Worm (Caenorhabditis elegans): Measurements from ENCODE around the gene aqp-3.

The aqp-3 gene

DNA sequence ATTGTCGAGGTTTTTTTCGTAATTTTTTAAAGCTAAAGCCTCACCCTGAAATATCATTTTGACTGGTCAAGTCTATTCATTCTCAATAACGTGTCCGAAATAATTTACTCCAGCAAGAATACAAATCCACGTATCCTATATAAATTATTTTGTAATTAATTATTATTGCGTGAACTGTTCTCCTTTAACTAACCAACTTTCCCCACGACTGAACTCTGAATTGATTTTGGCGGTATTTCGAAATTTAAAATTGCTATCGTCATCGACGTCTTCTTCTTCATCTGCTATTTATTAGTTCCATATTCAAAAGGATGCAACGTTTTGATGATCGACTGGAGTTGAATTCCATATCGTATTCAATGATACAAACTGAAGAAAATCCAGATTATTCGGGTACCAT, at the start of gene aqp-3, which contains the start of gene Y69E1A.8:
Gene aqp-3 (minus strand): TSS at position 101 of the 400 bp plus-strand sequence.
Gene Y69E1A.8 (plus strand): TSS at position 246 of the 400 bp plus-strand sequence.
- no peak for TF ChIP-seq ceh-83 (GFP tag; optimal IDR thresholded peaks at IDR 0.05)
- no peak for TF ChIP-seq nhr-28 (tag; optimal IDR thresholded peaks at IDR 0.05)
- TF ChIP-seq elt-3 (tag; optimal IDR thresholded peaks at IDR 0.05), result no peak
- no peak for TF ChIP-seq ztf-11 (tag; optimal IDR thresholded peaks at IDR 0.05)
- TF ChIP-seq mep-1 (tag; optimal IDR thresholded peaks at IDR 0.05), result no peak
- no peak for TF ChIP-seq elt-1 (tag; optimal IDR thresholded peaks at IDR 0.05; ENCODE audit: borderline replicate concordance, insufficient read depth)
- no peak for TF ChIP-seq nhr-237 (tag; optimal IDR thresholded peaks at IDR 0.05)
- TF ChIP-seq ces-1 (GFP tag; optimal IDR thresholded peaks at IDR 0.05), result no peak
- no peak for TF ChIP-seq snpc-4 (tag; optimal IDR thresholded peaks at IDR 0.05)
- TF ChIP-seq zip-8 (tag; optimal IDR thresholded peaks at IDR 0.05), result no peak
- TF ChIP-seq lsy-2 (tag; optimal IDR thresholded peaks at IDR 0.05), result no peak

ce11 chrIV:11015881-11016280, 49.6 kb upstream of the aqp-3 start, which contains the start of gene F13H10.3:
Gene F13H10.3, minus strand, starts transcription at chrIV:11015953.
- TF ChIP-seq tbx-8 (GFP tag; optimal IDR thresholded peaks at IDR 0.05) (no peak), drap-1 (GFP tag; optimal IDR thresholded peaks at IDR 0.05) (no peak), ces-1 (GFP tag; optimal IDR thresholded peaks at IDR 0.05) (no peak), sem-2 (GFP tag; optimal IDR thresholded peaks at IDR 0.05) (no peak), snpc-4 (tag; optimal IDR thresholded peaks at IDR 0.05) (no peak), flh-1 (GFP tag; optimal IDR thresholded peaks at IDR 0.05) (no peak), cnd-1 (tag; optimal IDR thresholded peaks at IDR 0.05) (no peak), mls-2 (tag; optimal IDR thresholded peaks at IDR 0.05) (no peak), ztf-11 (tag; optimal IDR thresholded peaks at IDR 0.05) (no peak), nhr-12 (tag; optimal IDR thresholded peaks at IDR 0.05) (no peak), lin-13 (tag; optimal IDR thresholded peaks at IDR 0.05) (no peak), lin-32 (GFP tag; optimal IDR thresholded peaks at IDR 0.05) (no peak), elt-1 (tag; optimal IDR thresholded peaks at IDR 0.05; ENCODE audit: borderline replicate concordance, insufficient read depth) (no peak), M03D4.4 (tag; optimal IDR thresholded peaks at IDR 0.05) (no peak), nhr-237 (tag; optimal IDR thresholded peaks at IDR 0.05) (no peak), elt-3 (tag; optimal IDR thresholded peaks at IDR 0.05) (no peak), ham-2 (GFP tag; optimal IDR thresholded peaks at IDR 0.05) (no peak), unc-120 (tag; optimal IDR thresholded peaks at IDR 0.05; ENCODE audit: poor library complexity, severe bottlenecking) (no peak)

- TF ChIP-seq nhr-12 (tag; optimal IDR thresholded peaks at IDR 0.05) (no peak), cnd-1 (tag; optimal IDR thresholded peaks at IDR 0.05) (no peak), bed-3 (GFP tag; optimal IDR thresholded peaks at IDR 0.05) (no peak), sptf-1 (tag; optimal IDR thresholded peaks at IDR 0.05) (no peak), ceh-83 (GFP tag; optimal IDR thresholded peaks at IDR 0.05) (no peak), unc-62 (GFP tag; optimal IDR thresholded peaks at IDR 0.05) (no peak), nhr-28 (tag; optimal IDR thresholded peaks at IDR 0.05) (no peak), unc-120 (tag; optimal IDR thresholded peaks at IDR 0.05; ENCODE audit: poor library complexity, severe bottlenecking) (no peak), zip-8 (tag; optimal IDR thresholded peaks at IDR 0.05) (no peak), sem-2 (GFP tag; optimal IDR thresholded peaks at IDR 0.05) (no peak), snpc-4 (tag; optimal IDR thresholded peaks at IDR 0.05) (no peak), lsy-2 (tag; optimal IDR thresholded peaks at IDR 0.05) (no peak), mls-2 (tag; optimal IDR thresholded peaks at IDR 0.05) (no peak), hlh-1 (tag; optimal IDR thresholded peaks at IDR 0.05) (no peak), nhr-76 (tag; optimal IDR thresholded peaks at IDR 0.05) (no peak), lin-13 (tag; optimal IDR thresholded peaks at IDR 0.05) (no peak), blmp-1 (tag; optimal IDR thresholded peaks at IDR 0.05) (no peak), nhr-2 (tag; optimal IDR thresholded peaks at IDR 0.05) (no peak), elt-1 (tag; optimal IDR thresholded peaks at IDR 0.05; ENCODE audit: borderline replicate concordance, insufficient read depth) (no peak), drap-1 (GFP tag; optimal IDR thresholded peaks at IDR 0.05) (no peak)
Measured at ce11 chrIV:11011920-11012319, 45.7 kb upstream of the aqp-3 start, which contains the start of gene ndx-9. Gene ndx-9, minus strand, starts transcription at chrIV:11012020.

ce11 chrIV:11009928-11010327, 43.7 kb upstream of the aqp-3 start:
- TF ChIP-seq ceh-43 (GFP tag; optimal IDR thresholded peaks at IDR 0.05) (no peak), blmp-1 (tag; optimal IDR thresholded peaks at IDR 0.05) (no peak), mab-5 (tag; optimal IDR thresholded peaks at IDR 0.05) (no peak), flh-1 (GFP tag; optimal IDR thresholded peaks at IDR 0.05) (no peak), elt-1 (tag; optimal IDR thresholded peaks at IDR 0.05; ENCODE audit: borderline replicate concordance, insufficient read depth) (no peak), nhr-12 (tag; optimal IDR thresholded peaks at IDR 0.05) (no peak), ztf-11 (tag; optimal IDR thresholded peaks at IDR 0.05) (no peak), sptf-1 (tag; optimal IDR thresholded peaks at IDR 0.05) (no peak), ces-1 (GFP tag; optimal IDR thresholded peaks at IDR 0.05) (no peak), lin-13 (tag; optimal IDR thresholded peaks at IDR 0.05) (no peak), ceh-39 (tag; optimal IDR thresholded peaks at IDR 0.05) (no peak), ham-2 (GFP tag; optimal IDR thresholded peaks at IDR 0.05) (no peak), nhr-237 (tag; optimal IDR thresholded peaks at IDR 0.05) (no peak), snpc-4 (tag; optimal IDR thresholded peaks at IDR 0.05) (no peak), hlh-1 (tag; optimal IDR thresholded peaks at IDR 0.05) (no peak), pha-4 (tag; optimal IDR thresholded peaks at IDR 0.05) (no peak), mep-1 (tag; optimal IDR thresholded peaks at IDR 0.05) (no peak)
